Worm (Caenorhabditis elegans): ENCODE results near the gene ZK1307.1.

DNA sequence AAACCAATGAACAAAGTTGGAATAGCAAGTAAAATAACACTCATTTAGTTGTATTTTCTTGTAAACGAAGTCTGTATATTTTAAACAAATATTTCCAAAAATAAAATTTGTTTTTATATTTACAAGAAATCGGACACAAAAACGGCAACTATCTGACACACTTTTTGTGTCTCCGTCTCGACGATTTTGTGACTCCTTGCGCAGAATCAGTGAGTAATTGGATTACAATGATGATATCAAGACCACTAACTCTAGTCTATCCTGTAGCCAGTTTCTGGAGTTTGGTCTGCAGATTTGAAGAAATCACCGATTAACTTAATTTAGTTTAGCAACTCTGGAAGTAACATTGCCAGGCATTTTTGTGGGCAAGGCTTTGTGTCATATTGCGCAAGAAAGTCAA lies 7.4 kb upstream of the ZK1307.1 start, which contains the start of gene cyp-13A10:
- TF ChIP-seq flt-1 (GFP tag; IDR thresholded peaks at IDR 0.05), result no peak
- TF ChIP-seq ama-1 (optimal IDR thresholded peaks at IDR 0.05), result no peak
- TF ChIP-seq F13C5.2 (tag; optimal IDR thresholded peaks at IDR 0.05), result no peak
- TF ChIP-seq hmbx-1 (tag; optimal IDR thresholded peaks at IDR 0.05), result no peak
- TF ChIP-seq pes-1 (GFP tag; IDR thresholded peaks at IDR 0.05), result no peak
- no peak for TF ChIP-seq scrt-1 (GFP tag; IDR thresholded peaks at IDR 0.05)
- TF ChIP-seq tra-4 (tag; optimal IDR thresholded peaks at IDR 0.05), result no peak
- no peak for TF ChIP-seq tbx-11 (GFP tag; IDR thresholded peaks at IDR 0.05)
- no peak for TF ChIP-seq B0310.2 (tag; optimal IDR thresholded peaks at IDR 0.05)
- no peak for TF ChIP-seq ceh-13 (GFP tag; optimal IDR thresholded peaks at IDR 0.05)
- no peak for TF ChIP-seq hnd-1 (tag; optimal IDR thresholded peaks at IDR 0.05)
- TF ChIP-seq aly-1 (tag; optimal IDR thresholded peaks at IDR 0.05), result no peak
- TF ChIP-seq tbx-37 (GFP tag; conservative IDR thresholded peaks at IDR 0.05), result no peak
